Fruit fly (Drosophila melanogaster) whole organism, embryonic: Measurements from ENCODE around the gene CG18596.
A peak's percentile ranks its signal among the peaks of the same experiment; 100 is the strongest.

Experiments
- Ada2b ChIP-seq: fragments of 200-800 bp; sonication (Bioruptor generic); IDR thresholded peaks from 2 replicates; pipeline ENCODE4 v1.3.6; 2022; ENCODE audit warnings: missing biosample characterization, missing genetic modification characterization
- Aef1 ChIP-seq: fragments of 200-800 bp; sonication (Bioruptor generic); IDR thresholded peaks from 3 replicates; pipeline ENCODE4 v1.3.6; 2022; ENCODE audit warnings: missing biosample characterization, missing genetic modification characterization
- Atf3 ChIP-seq: fragments of 200-800 bp; sonication (Bioruptor generic); optimal IDR thresholded peaks from 3 replicates; lab custom pipeline; 2016; ENCODE audit warnings: missing biosample characterization, missing genetic modification characterization
- Awh ChIP-seq: fragments of 200-800 bp; sonication (Bioruptor generic); IDR thresholded peaks from 2 replicates; pipeline ENCODE4, ENCODE4 v1.3.6; 2022; ENCODE audit warnings: missing biosample characterization, missing genetic modification characterization
- Bgb ChIP-seq: fragments of 200-800 bp; sonication (Bioruptor generic); IDR thresholded peaks from 2 replicates; pipeline ENCODE4 v1.3.6; 2022; ENCODE audit warnings: missing biosample characterization, missing genetic modification characterization; ENCODE audit not compliant: partially characterized antibody
- CG10431 ChIP-seq: fragments of 200-800 bp; sonication (Bioruptor generic); optimal IDR thresholded peaks from 3 replicates; lab custom pipeline; 2018; ENCODE audit warnings: missing biosample characterization, mild to moderate bottlenecking, missing genetic modification characterization
- CG1233 ChIP-seq: fragments of 200-800 bp; sonication (Bioruptor generic); optimal IDR thresholded peaks from 4 replicates; lab custom pipeline; 2018; ENCODE audit warnings: missing biosample characterization, mild to moderate bottlenecking, missing genetic modification characterization
- CG12744 ChIP-seq: fragments of 200-800 bp; sonication (Bioruptor generic); optimal IDR thresholded peaks from 2 replicates; lab custom pipeline; 2016; ENCODE audit warnings: missing biosample characterization, missing genetic modification characterization
- CG12942 ChIP-seq: fragments of 200-800 bp; sonication (Bioruptor generic); optimal IDR thresholded peaks from 3 replicates; lab custom pipeline; 2016; ENCODE audit warnings: missing biosample characterization, missing genetic modification characterization
- CG15073 ChIP-seq: fragments of 200-800 bp; sonication (Bioruptor generic); optimal IDR thresholded peaks from 2 replicates; lab custom pipeline; 2016; ENCODE audit warnings: missing biosample characterization, missing genetic modification characterization
- CG15696 ChIP-seq: fragments of 200-800 bp; sonication (Bioruptor generic); optimal IDR thresholded peaks from 2 replicates; lab custom pipeline; 2019; ENCODE audit warnings: missing biosample characterization, mild to moderate bottlenecking, missing genetic modification characterization, moderate library complexity
- CG1603 ChIP-seq: fragments of 200-800 bp; sonication (Bioruptor generic); optimal IDR thresholded peaks from 2 replicates; lab custom pipeline; 2019; ENCODE audit warnings: missing biosample characterization, mild to moderate bottlenecking, missing genetic modification characterization, moderate library complexity
- CG17361 ChIP-seq: fragments of 200-800 bp; sonication (Bioruptor generic); IDR thresholded peaks from 3 replicates; pipeline ENCODE4 v1.3.6; 2022; ENCODE audit warnings: missing biosample characterization, missing genetic modification characterization
- CG1792 ChIP-seq: fragments of 200-800 bp; sonication (Bioruptor generic); optimal IDR thresholded peaks from 2 replicates; lab custom pipeline; 2016; ENCODE audit warnings: missing biosample characterization, missing genetic modification characterization
- CG31441 ChIP-seq: fragments of 200-800 bp; sonication (Bioruptor generic); IDR thresholded peaks from 2 replicates; pipeline ENCODE4 v1.3.6; 2022; ENCODE audit warnings: missing biosample characterization, missing genetic modification characterization
- CG3726 ChIP-seq: fragments of 200-800 bp; sonication (Bioruptor generic); IDR thresholded peaks from 3 replicates; pipeline ENCODE4, ENCODE4 v1.3.6; 2022; ENCODE audit warnings: missing biosample characterization, missing genetic modification characterization
- CG4328 ChIP-seq: fragments of 200-800 bp; sonication (Bioruptor generic); optimal IDR thresholded peaks from 3 replicates; lab custom pipeline; 2017; ENCODE audit warnings: missing biosample characterization, missing genetic modification reagents, missing genetic modification characterization
- CG43689 ChIP-seq: fragments of 200-800 bp; sonication (Bioruptor generic); IDR thresholded peaks from 2 replicates; pipeline ENCODE4 v1.3.6; 2022; ENCODE audit warnings: missing biosample characterization, missing genetic modification characterization
- CG5180 ChIP-seq: fragments of 200-800 bp; sonication (Bioruptor generic); optimal IDR thresholded peaks from 3 replicates; lab custom pipeline; 2017; ENCODE audit warnings: missing biosample characterization, missing genetic modification characterization, mild to moderate bottlenecking, moderate library complexity, missing genetic modification reagents
- CG8944 ChIP-seq: fragments of 200-800 bp; sonication (Bioruptor generic); optimal IDR thresholded peaks from 3 replicates; lab custom pipeline; 2016; ENCODE audit warnings: missing biosample characterization, missing genetic modification characterization
- CG9215 ChIP-seq: fragments of 200-800 bp; sonication (Bioruptor generic); IDR thresholded peaks from 2 replicates; pipeline ENCODE4 v1.3.6; 2022; ENCODE audit warnings: missing biosample characterization, missing genetic modification characterization
- CG9797 ChIP-seq: fragments of 200-800 bp; sonication (Bioruptor generic); optimal IDR thresholded peaks from 3 replicates; lab custom pipeline; 2018; ENCODE audit warnings: missing biosample characterization, mild to moderate bottlenecking, missing genetic modification characterization
- Drgx ChIP-seq: fragments of 200-800 bp; sonication (Bioruptor generic); IDR thresholded peaks from 2 replicates; pipeline ENCODE4 v1.3.6; 2022; ENCODE audit warnings: missing biosample characterization, missing genetic modification characterization
- ERR ChIP-seq: fragments of 200-800 bp; sonication (Bioruptor generic); optimal IDR thresholded peaks from 2 replicates; lab custom pipeline; 2016; ENCODE audit warnings: missing biosample characterization, missing genetic modification characterization
- HmgD ChIP-seq: fragments of 200-800 bp; sonication (Bioruptor generic); optimal IDR thresholded peaks from 3 replicates; lab custom pipeline; 2016; ENCODE audit warnings: missing biosample characterization, missing genetic modification characterization
- Med ChIP-seq: fragments of 200-800 bp; sonication (Bioruptor generic); peaks from one replicate; lab custom pipeline; 2016; ENCODE audit warnings: missing biosample characterization, missing genetic modification characterization, mild to moderate bottlenecking, inconsistent platforms, moderate library complexity
- PHDP ChIP-seq: fragments of 200-800 bp; sonication (Bioruptor generic); optimal IDR thresholded peaks from 3 replicates; lab custom pipeline; 2018; ENCODE audit warnings: missing biosample characterization, mild to moderate bottlenecking, missing genetic modification characterization, moderate library complexity
- Sry-β ChIP-seq: fragments of 200-800 bp; sonication (Bioruptor generic); optimal IDR thresholded peaks from 2 replicates; lab custom pipeline; 2018; ENCODE audit warnings: missing biosample characterization, mild to moderate bottlenecking, missing genetic modification characterization, moderate library complexity
- aop ChIP-seq: fragments of 200-800 bp; sonication (Bioruptor generic); IDR thresholded peaks from 2 replicates; pipeline ENCODE4 v1.3.6; 2022; ENCODE audit warnings: missing biosample characterization, missing genetic modification characterization
- btn ChIP-seq: fragments of 200-800 bp; sonication (Bioruptor generic); optimal IDR thresholded peaks from 2 replicates; lab custom pipeline; 2016; ENCODE audit warnings: missing biosample characterization, missing genetic modification characterization
- cg ChIP-seq: fragments of 200-800 bp; sonication (Bioruptor generic); optimal IDR thresholded peaks from 3 replicates; lab custom pipeline; 2019; ENCODE audit warnings: missing biosample characterization, mild to moderate bottlenecking, missing genetic modification characterization, moderate library complexity
- dimm ChIP-seq: fragments of 200-800 bp; sonication (Bioruptor generic); IDR thresholded peaks from 2 replicates; pipeline ENCODE4 v1.3.6; 2022; ENCODE audit warnings: missing biosample characterization, missing genetic modification characterization
- fd64A ChIP-seq: fragments of 200-800 bp; sonication (Bioruptor generic); optimal IDR thresholded peaks from 3 replicates; lab custom pipeline; 2018; ENCODE audit warnings: missing biosample characterization, mild to moderate bottlenecking, missing genetic modification characterization
- gem ChIP-seq: fragments of 200-800 bp; sonication (Bioruptor generic); optimal IDR thresholded peaks from 2 replicates; lab custom pipeline; 2019; ENCODE audit warnings: missing biosample characterization, mild to moderate bottlenecking, missing genetic modification characterization, moderate library complexity
- h ChIP-seq: fragments of >200 bp; optimal IDR thresholded peaks from 2 replicates; lab custom pipeline; 2017
- kah ChIP-seq: fragments of 200-800 bp; sonication (Bioruptor generic); optimal IDR thresholded peaks from 2 replicates; lab custom pipeline; 2018; ENCODE audit warnings: missing biosample characterization, mild to moderate bottlenecking, missing genetic modification characterization
- klu ChIP-seq: fragments of 200-800 bp; sonication (Bioruptor generic); IDR thresholded peaks from 2 replicates; pipeline ENCODE4 v1.3.6; 2022; ENCODE audit warnings: missing biosample characterization, missing genetic modification characterization
- lilli ChIP-seq: fragments of 200-800 bp; sonication (Bioruptor generic); optimal IDR thresholded peaks from 3 replicates; lab custom pipeline; 2016; ENCODE audit warnings: missing biosample characterization, missing genetic modification characterization
- luna ChIP-seq: fragments of 200-800 bp; sonication (Bioruptor generic); optimal IDR thresholded peaks from 2 replicates; lab custom pipeline; 2016; ENCODE audit warnings: missing biosample characterization, missing genetic modification characterization
- pho ChIP-seq: fragments of 200-800 bp; sonication (Bioruptor generic); optimal IDR thresholded peaks from 2 replicates; lab custom pipeline; 2016; ENCODE audit warnings: missing biosample characterization, missing genetic modification characterization
- repo ChIP-seq: fragments of 200-800 bp; sonication (Bioruptor generic); optimal IDR thresholded peaks from 2 replicates; lab custom pipeline; 2016; ENCODE audit warnings: missing biosample characterization, missing genetic modification characterization
- ro ChIP-seq: fragments of 200-800 bp; sonication (Bioruptor generic); IDR thresholded peaks from 2 replicates; pipeline ENCODE4 v1.3.6; 2022; ENCODE audit warnings: missing biosample characterization, missing genetic modification characterization
- salm ChIP-seq: fragments of 200-800 bp; sonication (Bioruptor generic); optimal IDR thresholded peaks from 2 replicates; lab custom pipeline; 2018; ENCODE audit warnings: missing biosample characterization, mild to moderate bottlenecking, missing genetic modification characterization
- sc ChIP-seq, 3 experiments: fragments of >200 bp in 2 of 3; fragments of 200-800 bp in 1 of 3; sonication (Bioruptor generic) in 1 of 3; optimal IDR thresholded peaks; 2 replicates in 2 of 3; 3 replicates in 1 of 3; lab custom pipeline; 2017; ENCODE audit warnings: mild to moderate bottlenecking in 1 of 3, missing biosample characterization in 1 of 3, missing genetic modification characterization in 1 of 3, missing genetic modification reagents in 1 of 3
- scrt ChIP-seq: fragments of 200-800 bp; sonication (Bioruptor generic); optimal IDR thresholded peaks from 2 replicates; lab custom pipeline; 2018; ENCODE audit warnings: missing biosample characterization, mild to moderate bottlenecking, missing genetic modification characterization, moderate library complexity
- sima ChIP-seq: fragments of 200-800 bp; sonication (Bioruptor generic); optimal IDR thresholded peaks from 2 replicates; lab custom pipeline; 2016; ENCODE audit warnings: missing biosample characterization, missing genetic modification characterization
- slou ChIP-seq: fragments of 200-800 bp; sonication (Bioruptor generic); optimal IDR thresholded peaks from 3 replicates; lab custom pipeline; 2016; ENCODE audit warnings: missing biosample characterization, missing genetic modification characterization
- so ChIP-seq: fragments of 200-800 bp; sonication (Bioruptor generic); IDR thresholded peaks from 3 replicates; pipeline ENCODE4 v1.3.6; 2022; ENCODE audit warnings: missing biosample characterization, missing genetic modification characterization
- tll ChIP-seq, 2 experiments: fragments of 200-800 bp in 1 of 2; fragments of >200 bp in 1 of 2; sonication (Bioruptor generic) in 1 of 2; optimal IDR thresholded peaks; 2 replicates each; lab custom pipeline; 2017 to 2019; ENCODE audit warnings: missing biosample characterization in 2 of 2, missing genetic modification characterization in 2 of 2, mild to moderate bottlenecking in 1 of 2, moderate library complexity in 1 of 2
- toy ChIP-seq: fragments of 200-800 bp; sonication (Bioruptor generic); IDR thresholded peaks from 2 replicates; pipeline ENCODE4 v1.3.6; 2022; ENCODE audit warnings: missing biosample characterization, missing genetic modification characterization
- trem ChIP-seq: fragments of 200-800 bp; optimal IDR thresholded peaks from 3 replicates; lab custom pipeline; 2019; ENCODE audit warnings: missing biosample characterization, mild to moderate bottlenecking, missing genetic modification characterization, moderate library complexity
- zfh1 ChIP-seq: fragments of 200-800 bp; sonication (Bioruptor generic); IDR thresholded peaks from 3 replicates; pipeline ENCODE4 v1.3.6; 2022; ENCODE audit warnings: missing biosample characterization, missing genetic modification characterization

Gene CG18596

dm6 chr3R:22421618-22422017, 45.9 kb downstream of the CG18596 start (continued):
- TF ChIP-seq CG1603, result no peak
- TF ChIP-seq Ada2b (GFP tag; lab: Robert Waterston, UW), result peak; percentile 84
- no peak for TF ChIP-seq CG5180 (GFP tag; lab: Kevin White, UChicago)
- peak; percentile 17 for TF ChIP-seq salm (tag; lab: Kevin White, UChicago)
- TF ChIP-seq pho (GFP tag; lab: Kevin White, UChicago), result peak; percentile 62
- TF ChIP-seq HmgD, result no peak
- TF ChIP-seq CG31441 (GFP tag; lab: Robert Waterston, UW), result peak; percentile 56
- TF ChIP-seq CG17361 (GFP tag; lab: Robert Waterston, UW), result peak; percentile 47; the same call in 1 of the 3 replicates
- TF ChIP-seq btn (GFP tag; lab: Kevin White, UChicago), result no peak
- TF ChIP-seq scrt (GFP tag; lab: Kevin White, UChicago), result peak; percentile 28
- no peak for TF ChIP-seq cg
- no peak for TF ChIP-seq CG15073 (GFP tag; lab: Kevin White, UChicago)
- no peak for TF ChIP-seq trem (tag; lab: Kevin White, UChicago)
- TF ChIP-seq CG9797, result no peak
- peak; percentile 12 for TF ChIP-seq CG1233
- no peak for TF ChIP-seq aop
- peak; percentile 48 for TF ChIP-seq ERR
- 0 out of 2 replicates have a peak, but pooled peaks have one; percentile 50 for TF ChIP-seq Awh (GFP tag; lab: Robert Waterston, UW)
- TF ChIP-seq so, result peak; percentile 60; the same call in 1 of the 3 replicates
- no peak for TF ChIP-seq kah (GFP tag; lab: Kevin White, UChicago)
- TF ChIP-seq dimm (GFP tag; lab: Robert Waterston, UW), result no peak
- TF ChIP-seq toy, result no peak
- TF ChIP-seq slou (GFP tag; lab: Kevin White, UChicago), result peak; percentile 17
- no peak for TF ChIP-seq tll (GFP tag; optimal IDR thresholded peaks at IDR 0.05; lab: Kevin White, UChicago)
- peak; percentile 27 for TF ChIP-seq CG1792
- TF ChIP-seq CG4328 (GFP tag; lab: Kevin White, UChicago), result no peak
- TF ChIP-seq CG15696, result peak; percentile 5
- no peak for TF ChIP-seq Sry-β (GFP tag; lab: Kevin White, UChicago)
- peak; percentile 27 for TF ChIP-seq sima (GFP tag; lab: Kevin White, UChicago)
- TF ChIP-seq Bgb (GFP tag; lab: Robert Waterston, UW), result no peak
- TF ChIP-seq klu, result peak; percentile 66
- no peak for TF ChIP-seq ro (GFP tag; lab: Robert Waterston, UW)
- TF ChIP-seq CG8944 (GFP tag; lab: Kevin White, UChicago), result peak; percentile 46
- TF ChIP-seq gem (tag; lab: Kevin White, UChicago), result no peak
- no peak for TF ChIP-seq CG12942 (GFP tag; lab: Kevin White, UChicago)
- peak; percentile 68 for TF ChIP-seq CG9215
- peak; percentile 10 for TF ChIP-seq CG12744
- peak; percentile 67 for TF ChIP-seq PHDP (tag; lab: Kevin White, UChicago)
- 0 out of 3 replicates have a peak, but pooled peaks have one; percentile 32 for TF ChIP-seq CG3726 (GFP tag; lab: Robert Waterston, UW)
- TF ChIP-seq fd64A (GFP tag; lab: Kevin White, UChicago), result no peak
- TF ChIP-seq sc (optimal IDR thresholded peaks at IDR 0.05; lab: Kevin White, UChicago), result no peak
- no peak for TF ChIP-seq sc (GFP tag; optimal IDR thresholded peaks at IDR 0.05; lab: Kevin White, UChicago)
- no peak for TF ChIP-seq Atf3 (GFP tag; lab: Kevin White, UChicago)
- TF ChIP-seq Med (GFP tag; lab: Kevin White, UChicago), result peak; percentile 87
- TF ChIP-seq Drgx (GFP tag; lab: Robert Waterston, UW), result peak; percentile 78
- peak; percentile 51 for TF ChIP-seq repo
- TF ChIP-seq CG10431 (GFP tag; lab: Kevin White, UChicago), result no peak
- peak; percentile 64 for TF ChIP-seq lilli (GFP tag; lab: Kevin White, UChicago)
- peak; percentile 37 for TF ChIP-seq luna (GFP tag; lab: Kevin White, UChicago)
- TF ChIP-seq Aef1, result peak; percentile 66
- no peak for TF ChIP-seq CG43689 (GFP tag; lab: Robert Waterston, UW)
- TF ChIP-seq zfh1 (GFP tag; lab: Robert Waterston, UW), result peak; percentile 61; the same call in 2 of the 3 replicates
- no peak for TF ChIP-seq h (lab: Kevin White, UChicago)
